Worm (Caenorhabditis elegans): ENCODE measurements around the gene sqv-2.

ce11 chrII:2939681-2940080, 45.5 kb upstream of the sqv-2 start:
- TF ChIP-seq nhr-28 (tag; optimal IDR thresholded peaks at IDR 0.05) (no peak), nhr-237 (tag; optimal IDR thresholded peaks at IDR 0.05) (no peak), tbx-2 (tag; optimal IDR thresholded peaks at IDR 0.05) (no peak), nhr-76 (tag; optimal IDR thresholded peaks at IDR 0.05) (no peak), aly-2 (tag; optimal IDR thresholded peaks at IDR 0.05) (no peak), ama-1 (optimal IDR thresholded peaks at IDR 0.05) (no peak), elt-3 (tag; optimal IDR thresholded peaks at IDR 0.05) (no peak), unc-62 (GFP tag; optimal IDR thresholded peaks at IDR 0.05) (no peak)

Data from whole organism, L3 larva.